Fruit fly (Drosophila melanogaster) whole organism: ENCODE results near the gene Pkc98E.

Source experiments
- Dll ChIP-seq: fragments of >200 bp; optimal IDR thresholded peaks from 2 replicates; lab custom pipeline; 2017
- EcR ChIP-seq, 2 experiments: fragments of >200 bp; optimal IDR thresholded peaks; 2 replicates each; lab custom pipeline; 2017; ENCODE audit warnings: missing biosample characterization in 2 of 2, missing genetic modification characterization in 2 of 2, missing genetic modification reagents in 2 of 2
- pan ChIP-seq: fragments of >200 bp; optimal IDR thresholded peaks from 2 replicates; lab custom pipeline; 2017
- psq ChIP-seq: fragments of >200 bp; optimal IDR thresholded peaks from 2 replicates; lab custom pipeline; 2017
- usp ChIP-seq: fragments of >200 bp; optimal IDR thresholded peaks from 2 replicates; lab custom pipeline; 2017; ENCODE audit warnings: missing biosample characterization, missing genetic modification characterization, mixed read lengths

DNA sequence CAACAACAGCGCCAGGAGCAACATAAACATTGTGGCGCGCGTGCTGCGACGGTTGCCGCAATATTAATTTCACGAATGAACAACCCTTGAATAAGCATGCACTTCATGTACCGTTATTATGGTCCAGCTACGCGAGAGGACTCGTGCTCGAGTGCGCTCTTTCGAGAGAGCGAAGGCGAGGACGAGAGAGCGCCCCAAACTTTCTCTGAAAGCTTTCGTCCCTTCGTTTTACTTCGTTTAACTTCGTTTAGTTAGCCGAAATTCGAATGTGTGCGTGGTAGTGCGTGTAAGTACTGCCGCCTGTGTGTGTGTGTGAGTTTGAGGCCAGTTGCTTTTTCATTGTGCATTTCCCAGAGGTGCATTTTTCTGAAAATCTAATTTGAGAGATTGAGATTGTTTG, 48.3 kb upstream of the Pkc98E start:
- no peak for TF ChIP-seq psq (lab: Kevin White, UChicago)
- TF ChIP-seq usp (GFP tag; lab: Kevin White, UChicago): no peak
- TF ChIP-seq pan: no peak
- TF ChIP-seq Dll: no peak
- no peak for TF ChIP-seq EcR (GFP tag; optimal IDR thresholded peaks at IDR 0.05; lab: Kevin White, UChicago)
